Fruit fly (Drosophila melanogaster): ENCODE data around the gene AIF.

Gene AIF

dm6 chr2L:2202853-2203717 is 51.5 kb downstream of the AIF start (continued):
- TF ChIP-seq Hsf (GFP tag; optimal IDR thresholded peaks at IDR 0.05) (no peak), CG13894 (tag; optimal IDR thresholded peaks at IDR 0.05) (peak; percentile 43), fru (optimal IDR thresholded peaks at IDR 0.05) (no peak), Oaz (GFP tag; IDR thresholded peaks at IDR 0.05) (no peak), al (GFP tag; IDR thresholded peaks at IDR 0.05) (no peak), peb (GFP tag; IDR thresholded peaks at IDR 0.05) (no peak; the same call in 1 of the 2 replicates), org-1 (GFP tag; optimal IDR thresholded peaks at IDR 0.05) (no peak), CG7745 (tag; optimal IDR thresholded peaks at IDR 0.05) (no peak), Asciz (GFP tag; optimal IDR thresholded peaks at IDR 0.05) (no peak), CG14710 (tag; optimal IDR thresholded peaks at IDR 0.05) (no peak), PHDP (tag; optimal IDR thresholded peaks at IDR 0.05) (no peak), ase (GFP tag; IDR thresholded peaks at IDR 0.05) (no peak), CG1602 (GFP tag; optimal IDR thresholded peaks at IDR 0.05) (no peak), chinmo (GFP tag; IDR thresholded peaks at IDR 0.05; ENCODE audit: partially characterized antibody) (peak; percentile 94), Tbp (GFP tag; optimal IDR thresholded peaks at IDR 0.05) (no peak), chm (GFP tag; IDR thresholded peaks at IDR 0.05) (peak; percentile 68; the same call in 1 of the 2 replicates), CG16863 (GFP tag; optimal IDR thresholded peaks at IDR 0.05) (no peak), CG7372 (GFP tag; IDR thresholded peaks at IDR 0.05) (no peak), CG18011 (GFP tag; optimal IDR thresholded peaks at IDR 0.05) (no peak), gt (GFP tag; IDR thresholded peaks at IDR 0.05) (no peak), CG8944 (GFP tag; optimal IDR thresholded peaks at IDR 0.05) (no peak), Trl (optimal IDR thresholded peaks at IDR 0.05) (peak; percentile 62 to 69), Trl (GFP tag; optimal IDR thresholded peaks at IDR 0.05) (no peak), Gsc (GFP tag; IDR thresholded peaks at IDR 0.05) (no peak), NC2β (GFP tag; optimal IDR thresholded peaks at IDR 0.05) (no peak), cas (GFP tag; IDR thresholded peaks at IDR 0.05) (no peak), CG8765 (GFP tag; IDR thresholded peaks at IDR 0.05) (no peak), btn (GFP tag; optimal IDR thresholded peaks at IDR 0.05) (peak; percentile 1), CG15073 (GFP tag; optimal IDR thresholded peaks at IDR 0.05) (no peak), Myb (GFP tag; optimal IDR thresholded peaks at IDR 0.05) (no peak), CG34376 (GFP tag; optimal IDR thresholded peaks at IDR 0.05) (no peak), disco-r (GFP tag; optimal IDR thresholded peaks at IDR 0.05) (no peak), amos (GFP tag; IDR thresholded peaks at IDR 0.05; ENCODE audit: partially characterized antibody) (peak; percentile 12; the same call in 1 of the 2 replicates), sima (GFP tag; optimal IDR thresholded peaks at IDR 0.05) (no peak), CG7271 (tag; optimal IDR thresholded peaks at IDR 0.05) (no peak), CG10147 (GFP tag; optimal IDR thresholded peaks at IDR 0.05) (no peak), CG7357 (GFP tag; IDR thresholded peaks at IDR 0.05) (no peak), CG5953 (GFP tag; IDR thresholded peaks at IDR 0.05) (no peak), Dip3 (GFP tag; optimal IDR thresholded peaks at IDR 0.05) (no peak), Scr (GFP tag; IDR thresholded peaks at IDR 0.05; ENCODE audit: partially characterized antibody) (0 out of 2 replicates have a peak, but pooled peaks have one; percentile 13), CG10321 (GFP tag; IDR thresholded peaks at IDR 0.05) (peak; percentile 46; the same call in 1 of the 2 replicates), Atf3 (GFP tag; optimal IDR thresholded peaks at IDR 0.05) (no peak), CG13775 (GFP tag; optimal IDR thresholded peaks at IDR 0.05) (no peak), D19B (GFP tag; optimal IDR thresholded peaks at IDR 0.05) (no peak), E2f1 (GFP tag; IDR thresholded peaks at IDR 0.05) (no peak), CG2120 (GFP tag; optimal IDR thresholded peaks at IDR 0.05) (no peak), CG11247 (GFP tag; IDR thresholded peaks at IDR 0.05) (no peak), CG13287 (GFP tag; IDR thresholded peaks at IDR 0.05; ENCODE audit: partially characterized antibody) (peak; percentile 66), CG3995 (GFP tag; optimal IDR thresholded peaks at IDR 0.05) (no peak), CG10209 (GFP tag; optimal IDR thresholded peaks at IDR 0.05) (no peak), shn (GFP tag; optimal IDR thresholded peaks at IDR 0.05) (no peak)
